Worm (Caenorhabditis elegans) whole organism, L3 larva: ENCODE measurements around the gene F14H3.4.

Experiments
- aly-2 ChIP-seq: fragments of 150-350 bp; optimal IDR thresholded peaks from 2 replicates; lab custom pipeline; 2014; ENCODE audit warnings: missing biosample characterization, missing genetic modification characterization
- ceh-16 ChIP-seq: sonication (generic microtip); optimal IDR thresholded peaks from 2 replicates; lab custom pipeline; 2017; ENCODE audit warnings: missing biosample characterization, missing genetic modification characterization
- egl-5 ChIP-seq: fragments of 150-350 bp; optimal IDR thresholded peaks from 2 replicates; lab custom pipeline; 2017; ENCODE audit warnings: missing biosample characterization, missing genetic modification reagents, missing genetic modification characterization, inconsistent platforms
- elt-3 ChIP-seq, 3 experiments: fragments of 150-350 bp in 1 of 3; sonication (generic microtip) in 2 of 3; optimal IDR thresholded peaks; 2 replicates in 2 of 3; 4 replicates in 1 of 3; lab custom pipeline; 2014 to 2017; ENCODE audit warnings: missing biosample characterization in 3 of 3, missing genetic modification characterization in 3 of 3
- lin-39 ChIP-seq: fragments of 150-350 bp; optimal IDR thresholded peaks from 2 replicates; lab custom pipeline; 2018; ENCODE audit warnings: missing biosample characterization, missing genetic modification reagents, missing genetic modification characterization
- nhr-77 ChIP-seq: fragments of 150-350 bp; optimal IDR thresholded peaks from 2 replicates; lab custom pipeline; 2014; ENCODE audit warnings: missing biosample characterization, missing genetic modification characterization
- unc-39 ChIP-seq: sonication (generic microtip); optimal IDR thresholded peaks from 4 replicates; lab custom pipeline; 2017; ENCODE audit warnings: missing biosample characterization, missing genetic modification characterization

ce11 chrV:16103594-16103993, 48.7 kb upstream of the F14H3.4 start, which contains the start of gene argk-1:
- TF ChIP-seq aly-2 (tag; lab: Kevin White, UChicago) (no peak), egl-5 (no peak), elt-3 (tag; optimal IDR thresholded peaks at IDR 0.05; lab: Kevin White, UChicago) (no peak), ceh-16 (no peak), unc-39 (tag; lab: Kevin White, UChicago) (no peak), lin-39 (no peak), nhr-77 (tag; lab: Kevin White, UChicago) (no peak)
